Fruit fly (Drosophila melanogaster) whole organism, pupa: ENCODE measurements around the gene CG1835.

Experiments used
- CG34367 ChIP-seq: fragments of 200-800 bp; sonication (Bioruptor generic); optimal IDR thresholded peaks from 2 replicates; lab custom pipeline; 2018; ENCODE audit warnings: missing biosample characterization, mild to moderate bottlenecking, missing genetic modification characterization
- Pif1B ChIP-seq: fragments of 200-800 bp; sonication (Bioruptor generic); optimal IDR thresholded peaks from 3 replicates; lab custom pipeline; 2016; ENCODE audit warnings: missing biosample characterization, missing genetic modification characterization

DNA sequence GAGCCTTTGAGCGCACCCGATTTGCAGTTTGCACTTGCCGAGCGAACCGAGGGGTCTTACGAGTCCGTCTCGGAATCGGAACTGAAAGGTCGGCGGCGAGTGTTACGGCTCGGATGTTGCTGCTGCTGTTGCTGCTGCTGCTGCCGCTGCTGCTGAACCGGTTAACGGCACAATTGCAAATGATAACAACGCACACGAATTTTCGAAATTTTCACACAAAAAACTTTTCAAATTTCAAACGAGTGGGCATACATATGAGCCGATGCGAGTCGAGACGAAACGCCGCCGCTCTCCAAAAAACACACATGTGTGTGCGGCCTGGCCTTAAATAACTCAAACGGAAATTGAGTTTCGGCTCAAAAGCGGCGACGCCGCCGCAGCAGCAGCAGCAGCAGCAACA lies 38.0 kb upstream of the CG1835 start, which contains the start of gene RunxA:
- TF ChIP-seq CG34367 (tag; lab: Kevin White, UChicago) (no peak), Pif1B (GFP tag; lab: Kevin White, UChicago) (no peak)
